Worm (Caenorhabditis elegans): ENCODE results near the gene ZC204.12.

DNA sequence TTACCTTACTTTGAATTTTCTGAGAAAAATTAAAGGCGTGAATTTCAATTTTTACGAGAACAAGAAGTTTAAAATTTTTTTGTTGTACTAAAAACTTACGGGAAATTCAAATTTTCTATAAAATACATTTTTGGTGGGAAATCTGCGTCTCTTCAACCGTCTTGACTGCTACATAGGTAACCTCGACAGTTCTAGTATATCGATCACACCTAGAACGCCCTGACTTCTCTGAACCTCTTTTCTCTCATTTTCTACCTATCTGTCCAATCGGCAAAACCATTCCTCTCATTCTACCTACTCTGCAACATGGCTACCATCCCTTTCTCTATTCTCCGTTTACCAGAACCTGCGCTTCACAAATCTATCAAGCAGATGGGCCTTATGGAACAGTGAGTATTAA, 26.6 kb upstream of the ZC204.12 start, which contains the start of gene fbxb-25:
- TF ChIP-seq tab-1 (GFP tag; IDR thresholded peaks at IDR 0.05), result no peak
- TF ChIP-seq T22C8.4 (GFP tag; IDR thresholded peaks at IDR 0.05), result no peak
